Worm (Caenorhabditis elegans): Measurements from ENCODE around the gene C07E3.8.

Gene C07E3.8

DNA sequence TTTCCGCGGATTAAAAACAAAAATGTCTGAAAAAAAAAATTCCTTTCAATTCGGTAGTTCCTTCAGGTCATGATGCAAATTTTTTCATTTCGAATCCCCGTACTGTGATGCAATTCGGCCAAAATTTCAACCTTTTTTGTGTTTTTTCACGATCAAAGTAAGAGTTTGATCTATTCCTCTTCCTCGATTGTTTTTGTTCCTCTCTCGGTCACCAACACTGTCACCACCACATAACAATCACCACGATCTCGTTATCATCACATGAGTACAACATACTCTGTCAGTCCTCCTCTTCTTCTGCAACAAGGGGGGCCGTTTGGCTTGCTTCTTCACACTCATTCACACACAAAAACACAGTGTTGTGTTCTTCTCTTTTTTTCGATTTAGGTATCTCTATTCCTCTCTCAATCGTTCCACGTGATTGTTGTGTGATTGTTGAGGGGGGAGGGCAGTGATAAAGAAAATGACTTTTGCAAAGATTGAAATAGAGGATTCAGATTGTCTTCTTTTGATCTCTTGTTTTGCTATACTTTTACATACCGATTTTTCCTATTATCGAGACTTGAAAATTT is 38.3 kb downstream of the C07E3.8 start (continued):
- no peak for TF ChIP-seq zfp-2 (tag; optimal IDR thresholded peaks at IDR 0.05)
- peak; percentile 96 for TF ChIP-seq hlh-30 (tag; optimal IDR thresholded peaks at IDR 0.05; ENCODE audit: insufficient read depth)
- TF ChIP-seq nhr-102 (tag; optimal IDR thresholded peaks at IDR 0.05), result no peak
- TF ChIP-seq R02D3.7 (tag; optimal IDR thresholded peaks at IDR 0.05), result no peak
- peak; percentile 56 for TF ChIP-seq nhr-48 (tag; optimal IDR thresholded peaks at IDR 0.05)
- peak; percentile 82 for TF ChIP-seq hlh-11 (tag; optimal IDR thresholded peaks at IDR 0.05)
- peak; percentile 54 for TF ChIP-seq nhr-11 (tag; optimal IDR thresholded peaks at IDR 0.05)
- TF ChIP-seq unc-130 (GFP tag; optimal IDR thresholded peaks at IDR 0.05), result no peak
- 0 out of 2 replicates have a peak, but pooled peaks have one; percentile 54 for TF ChIP-seq mxl-2 (GFP tag; conservative IDR thresholded peaks at IDR 0.05)
- TF ChIP-seq dmd-8 (GFP tag; IDR thresholded peaks at IDR 0.05), result no peak
- TF ChIP-seq daf-19 (GFP tag; conservative IDR thresholded peaks at IDR 0.05), result no peak
- no peak for TF ChIP-seq ces-1 (GFP tag; optimal IDR thresholded peaks at IDR 0.05)
- TF ChIP-seq dpl-1 (GFP tag; optimal IDR thresholded peaks at IDR 0.05), result peak; percentile 20
- no peak for TF ChIP-seq ZK337.2 (GFP tag; IDR thresholded peaks at IDR 0.05)
- no peak for TF ChIP-seq php-3 (GFP tag; IDR thresholded peaks at IDR 0.05)
- TF ChIP-seq duxl-1 (tag; optimal IDR thresholded peaks at IDR 0.05; ENCODE audit: poor library complexity), result no peak
- TF ChIP-seq spr-1 (tag; optimal IDR thresholded peaks at IDR 0.05), result no peak
- peak; percentile 77 for TF ChIP-seq dve-1 (tag; optimal IDR thresholded peaks at IDR 0.05; ENCODE audit: insufficient read depth)
- TF ChIP-seq zag-1 (tag; optimal IDR thresholded peaks at IDR 0.05), result no peak
- no peak for TF ChIP-seq lin-29 (GFP tag; IDR thresholded peaks at IDR 0.05)
- no peak for TF ChIP-seq daf-8 (GFP tag; IDR thresholded peaks at IDR 0.05)
- no peak for TF ChIP-seq F44E2.7 (GFP tag; IDR thresholded peaks at IDR 0.05)
- TF ChIP-seq nhr-237 (tag; optimal IDR thresholded peaks at IDR 0.05), result no peak
- TF ChIP-seq sdz-12 (GFP tag; optimal IDR thresholded peaks at IDR 0.05), result no peak
- TF ChIP-seq lin-15B (tag; optimal IDR thresholded peaks at IDR 0.05), result no peak
- TF ChIP-seq nhr-76 (tag; optimal IDR thresholded peaks at IDR 0.05), result no peak
- no peak for TF ChIP-seq Y5F2A.4 (GFP tag; optimal IDR thresholded peaks at IDR 0.05)
- TF ChIP-seq hif-1 (tag; optimal IDR thresholded peaks at IDR 0.05), result peak in 1 of 2 experiments; percentile 6
- TF ChIP-seq ceh-20 (GFP tag; IDR thresholded peaks at IDR 0.05), result no peak
- TF ChIP-seq zfp-3 (GFP tag; conservative IDR thresholded peaks at IDR 0.05), result peak; percentile 18; the same call in 1 of the 2 replicates
- TF ChIP-seq ceh-62 (tag; optimal IDR thresholded peaks at IDR 0.05), result no peak
- TF ChIP-seq lim-7 (GFP tag; IDR thresholded peaks at IDR 0.05), result no peak
- no peak for TF ChIP-seq F37D6.2 (tag; optimal IDR thresholded peaks at IDR 0.05)
- TF ChIP-seq saeg-2 (GFP tag; IDR thresholded peaks at IDR 0.05), result no peak
- TF ChIP-seq snpc-1.2 (GFP tag; IDR thresholded peaks at IDR 0.05), result no peak
- no peak for TF ChIP-seq ceh-82 (tag; optimal IDR thresholded peaks at IDR 0.05)
- peak in 1 of 2 experiments; percentile 52 for TF ChIP-seq daf-16 (GFP tag; optimal IDR thresholded peaks at IDR 0.05)
- peak; percentile 80 for TF ChIP-seq daf-16 (tag; optimal IDR thresholded peaks at IDR 0.05)
- TF ChIP-seq mdt-29 (GFP tag; IDR thresholded peaks at IDR 0.05), result no peak
- peak; percentile 5 for TF ChIP-seq rbr-2 (tag; optimal IDR thresholded peaks at IDR 0.05)
- TF ChIP-seq daf-12 (tag; optimal IDR thresholded peaks at IDR 0.05), result no peak
- TF ChIP-seq zip-2 (tag; optimal IDR thresholded peaks at IDR 0.05), result no peak
- no peak for TF ChIP-seq nhr-42 (GFP tag; IDR thresholded peaks at IDR 0.05)
- TF ChIP-seq unc-39 (tag; optimal IDR thresholded peaks at IDR 0.05), result no peak
- TF ChIP-seq aha-1 (tag), result peak; percentile 96
- peak; percentile 79 for TF ChIP-seq nhr-28 (tag; optimal IDR thresholded peaks at IDR 0.05)
- TF ChIP-seq unc-62 (GFP tag; optimal IDR thresholded peaks at IDR 0.05 in 1 of 2), result peak in 1 of 2 experiments; percentile 97
- TF ChIP-seq unc-62 (tag; optimal IDR thresholded peaks at IDR 0.05), result no peak
- TF ChIP-seq vab-7 (GFP tag; IDR thresholded peaks at IDR 0.05), result no peak
- TF ChIP-seq egl-43 (GFP tag; IDR thresholded peaks at IDR 0.05), result no peak
- TF ChIP-seq zip-11 (GFP tag; IDR thresholded peaks at IDR 0.05), result no peak
- TF ChIP-seq lin-1 (GFP tag; IDR thresholded peaks at IDR 0.05), result peak; percentile 31; the same call in 1 of the 2 replicates
